Fruit fly (Drosophila melanogaster) whole organism, wandering third instar larva: ENCODE data around the gene CG15642.

Experiments used
- Abd-B ChIP-seq: fragments of >200 bp; optimal IDR thresholded peaks from 2 replicates; lab custom pipeline; 2017; ENCODE audit warnings: missing biosample characterization, missing genetic modification characterization
- CrebA ChIP-seq: fragments of 200-800 bp; sonication (Bioruptor generic); optimal IDR thresholded peaks from 2 replicates; lab custom pipeline; 2016; ENCODE audit warnings: missing biosample characterization, mild to moderate bottlenecking, missing genetic modification characterization, borderline replicate concordance
- Dfd ChIP-seq: fragments of >200 bp; optimal IDR thresholded peaks from 2 replicates; lab custom pipeline; 2017; ENCODE audit warnings: missing biosample characterization, missing genetic modification characterization
- Dif ChIP-seq: fragments of 200-275, 200-300 bp; sonication (Bioruptor generic); optimal IDR thresholded peaks from 2 replicates; lab custom pipeline; 2018; ENCODE audit warnings: missing biosample characterization, missing genetic modification characterization; ENCODE audit not compliant: partially characterized antibody
- GATAd ChIP-seq: sonication (Bioruptor generic); optimal IDR thresholded peaks from 2 replicates; lab custom pipeline; 2016; ENCODE audit warnings: missing biosample characterization, missing genetic modification characterization
- Hnf4 ChIP-seq: fragments of 200-800 bp; sonication (Bioruptor generic); optimal IDR thresholded peaks from 2 replicates; lab custom pipeline; 2016; ENCODE audit warnings: missing biosample characterization, mild to moderate bottlenecking, missing genetic modification characterization
- Hr78 ChIP-seq: fragments of >200 bp; optimal IDR thresholded peaks from 2 replicates; lab custom pipeline; 2017; ENCODE audit warnings: missing biosample characterization, missing genetic modification characterization
- Jra ChIP-seq: sonication (Bioruptor generic); optimal IDR thresholded peaks from 2 replicates; lab custom pipeline; 2016; ENCODE audit warnings: missing biosample characterization, missing genetic modification characterization
- Mio ChIP-seq: sonication (Bioruptor generic); optimal IDR thresholded peaks from 2 replicates; lab custom pipeline; 2016; ENCODE audit warnings: missing biosample characterization, missing genetic modification characterization
- OdsH ChIP-seq: fragments of 200-800 bp; sonication (Bioruptor generic); optimal IDR thresholded peaks from 2 replicates; lab custom pipeline; 2016; ENCODE audit warnings: missing biosample characterization, mild to moderate bottlenecking, missing genetic modification characterization
- Rel ChIP-seq, 2 experiments: fragments of 200-800 bp; sonication (Bioruptor generic) in 1 of 2; optimal IDR thresholded peaks; 2 replicates in 1 of 2; 3 replicates in 1 of 2; lab custom pipeline; 2016 to 2019; ENCODE audit warnings: mild to moderate bottlenecking in 2 of 2, missing biosample characterization in 2 of 2, missing genetic modification characterization in 2 of 2, moderate library complexity in 1 of 2
- Vsx2 ChIP-seq: fragments of 200-300, 225-300 bp; sonication (Bioruptor generic); optimal IDR thresholded peaks from 2 replicates; lab custom pipeline; 2018; ENCODE audit warnings: missing biosample characterization, missing genetic modification characterization; ENCODE audit not compliant: partially characterized antibody
- br ChIP-seq: fragments of 200-800 bp; sonication (Bioruptor generic); optimal IDR thresholded peaks from 2 replicates; lab custom pipeline; 2016; ENCODE audit warnings: missing biosample characterization, missing genetic modification characterization
- dl ChIP-seq, 2 experiments: fragments of 175-275, 200-275 bp in 1 of 2; fragments of 200-275 bp in 1 of 2; sonication (Bioruptor generic); optimal IDR thresholded peaks; lab custom pipeline; 2018; ENCODE audit warnings: mild to moderate bottlenecking in 2 of 2, missing biosample characterization in 2 of 2, missing genetic modification characterization in 2 of 2, moderate library complexity in 2 of 2; ENCODE audit not compliant: partially characterized antibody in 2 of 2, insufficient read depth in 1 of 2
- dmrt93B ChIP-seq: fragments of 200-800 bp; sonication (Bioruptor generic); optimal IDR thresholded peaks from 2 replicates; lab custom pipeline; 2018; ENCODE audit warnings: missing biosample characterization, mild to moderate bottlenecking, missing genetic modification characterization
- dsf ChIP-seq: sonication (Bioruptor generic); optimal IDR thresholded peaks from 2 replicates; lab custom pipeline; 2016; ENCODE audit warnings: missing biosample characterization, missing genetic modification characterization, borderline replicate concordance
- ey ChIP-seq: fragments of 200-800 bp; sonication (Bioruptor generic); optimal IDR thresholded peaks from 2 replicates; lab custom pipeline; 2016; ENCODE audit warnings: missing biosample characterization, missing genetic modification characterization
- foxo ChIP-seq, 2 experiments: fragments of 200-800 bp; sonication (Bioruptor generic); optimal IDR thresholded peaks; 2 replicates in 1 of 2; 3 replicates in 1 of 2; lab custom pipeline; 2016 to 2017; ENCODE audit warnings: missing biosample characterization in 2 of 2, missing genetic modification characterization in 2 of 2
- fru ChIP-seq: fragments of 200-800 bp; sonication (Bioruptor generic); optimal IDR thresholded peaks from 3 replicates; lab custom pipeline; 2016; ENCODE audit warnings: missing biosample characterization, mild to moderate bottlenecking, missing genetic modification characterization
- h ChIP-seq: fragments of 200-800 bp; sonication (Bioruptor generic); optimal IDR thresholded peaks from 3 replicates; lab custom pipeline; 2016; ENCODE audit warnings: missing biosample characterization, mild to moderate bottlenecking, missing genetic modification characterization
- jim ChIP-seq: fragments of 175-275, 200-325 bp; sonication (Bioruptor generic); optimal IDR thresholded peaks from 2 replicates; lab custom pipeline; 2016; ENCODE audit warnings: missing biosample characterization, mild to moderate bottlenecking, missing genetic modification characterization
- lola ChIP-seq: fragments of >200 bp; optimal IDR thresholded peaks from 2 replicates; lab custom pipeline; 2017; ENCODE audit warnings: missing biosample characterization, missing genetic modification characterization
- pan ChIP-seq: fragments of >200 bp; optimal IDR thresholded peaks from 2 replicates; lab custom pipeline; 2017
- psq ChIP-seq: fragments of 200-800 bp; sonication (Bioruptor generic); optimal IDR thresholded peaks from 3 replicates; lab custom pipeline; 2017; ENCODE audit warnings: missing biosample characterization, mild to moderate bottlenecking, missing genetic modification characterization, moderate library complexity
- rgr ChIP-seq: fragments of 200-800 bp; sonication (Bioruptor generic); optimal IDR thresholded peaks from 3 replicates; lab custom pipeline; 2016; ENCODE audit warnings: missing biosample characterization, mild to moderate bottlenecking, missing genetic modification characterization
- sage ChIP-seq: fragments of 200-800 bp; sonication (Bioruptor generic); optimal IDR thresholded peaks from 2 replicates; lab custom pipeline; 2016; ENCODE audit warnings: missing biosample characterization, mild to moderate bottlenecking, missing genetic modification characterization
- sv ChIP-seq: fragments of 200-800 bp; sonication (Bioruptor generic); optimal IDR thresholded peaks from 3 replicates; lab custom pipeline; 2016; ENCODE audit warnings: missing biosample characterization, missing genetic modification characterization
- tai ChIP-seq: sonication (Bioruptor generic); optimal IDR thresholded peaks from 2 replicates; lab custom pipeline; 2016; ENCODE audit warnings: missing biosample characterization, missing genetic modification characterization
- usp ChIP-seq: fragments of >200 bp; optimal IDR thresholded peaks from 2 replicates; lab custom pipeline; 2017; ENCODE audit warnings: missing biosample characterization, missing genetic modification characterization
- woc ChIP-seq: sonication (Bioruptor generic); optimal IDR thresholded peaks from 2 replicates; lab custom pipeline; 2016; ENCODE audit warnings: missing biosample characterization, mild to moderate bottlenecking, missing genetic modification characterization

CG15642 gene

dm6 chrX:15496651-15497409 lies 29.3 kb upstream of the CG15642 start:
- TF ChIP-seq Rel (GFP tag; optimal IDR thresholded peaks at IDR 0.05; lab: Kevin White, UChicago) = no peak
- TF ChIP-seq Rel (tag; optimal IDR thresholded peaks at IDR 0.05; lab: Kevin White, UChicago) = peak; percentile 54
- TF ChIP-seq GATAd (GFP tag; lab: Kevin White, UChicago) = no peak
- TF ChIP-seq Mio = no peak
- no peak for TF ChIP-seq pan (lab: Kevin White, UChicago)
- TF ChIP-seq psq (GFP tag; lab: Kevin White, UChicago) = no peak
- TF ChIP-seq CrebA (GFP tag; lab: Kevin White, UChicago) = peak; percentile 1
- no peak for TF ChIP-seq foxo (GFP tag; optimal IDR thresholded peaks at IDR 0.05; lab: Kevin White, UChicago)

dm6 chrX:15495600-15496379 lies 28.2 kb upstream of the CG15642 start:
- TF ChIP-seq lola (GFP tag; lab: Kevin White, UChicago) (no peak), OdsH (GFP tag; lab: Kevin White, UChicago) (no peak), fru (no peak), Hr78 (GFP tag; lab: Kevin White, UChicago) (no peak)

dm6 chrX:15490519-15490918 lies 23.0 kb upstream of the CG15642 start:
- TF ChIP-seq tai (no peak), h (no peak), dsf (GFP tag; lab: Kevin White, UChicago) (no peak)

dm6 chrX:15486682-15487081 lies 19.1 kb upstream of the CG15642 start, which contains the start of gene Gmap:
TSS of gene Gmap (plus strand) at chrX:15486922.
- TF ChIP-seq sage (GFP tag; lab: Kevin White, UChicago) (peak; percentile 24), tai (no peak), usp (GFP tag; lab: Kevin White, UChicago) (no peak), br (GFP tag; lab: Kevin White, UChicago) (no peak), Dif (peak; percentile 47), dmrt93B (GFP tag; lab: Kevin White, UChicago) (no peak), GATAd (GFP tag; lab: Kevin White, UChicago) (no peak), Mio (no peak), h (no peak), Vsx2 (no peak), ey (no peak)

DNA sequence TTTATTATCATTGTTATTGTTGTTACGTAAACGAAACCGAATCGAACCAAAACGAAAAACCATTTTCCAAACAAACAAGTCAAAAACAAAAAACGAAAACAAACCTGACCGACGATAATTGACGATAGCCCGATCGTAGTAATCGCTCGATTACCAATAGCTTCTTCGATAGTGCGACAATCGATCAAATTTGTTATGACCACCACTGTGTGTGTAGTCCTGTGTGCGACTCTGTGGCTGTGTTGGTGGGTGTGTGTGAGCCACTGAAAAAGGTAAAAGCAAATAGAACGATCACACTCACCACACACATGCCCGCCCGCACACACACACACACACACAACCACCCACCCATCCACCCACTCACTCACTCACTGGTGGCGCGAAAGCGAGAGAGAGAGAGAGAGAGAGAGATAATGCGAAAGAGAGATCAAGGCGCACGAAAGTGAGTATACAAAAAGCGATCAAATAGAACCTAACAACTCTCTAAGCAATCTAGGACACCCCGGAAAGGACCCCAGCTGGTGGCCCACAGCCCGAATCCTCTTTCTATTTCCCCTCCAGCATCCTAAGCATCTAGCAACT lies 17.0 kb upstream of the CG15642 start:
- TF ChIP-seq tai (no peak), Abd-B (GFP tag; lab: Kevin White, UChicago) (no peak), sv (GFP tag; lab: Kevin White, UChicago) (no peak), jim (GFP tag; lab: Kevin White, UChicago) (no peak), Dfd (GFP tag; lab: Kevin White, UChicago) (no peak), Jra (no peak), Hnf4 (GFP tag; lab: Kevin White, UChicago) (no peak), Dif (no peak), h (no peak), dsf (GFP tag; lab: Kevin White, UChicago) (no peak), sage (GFP tag; lab: Kevin White, UChicago) (no peak), dl (GFP tag; optimal IDR thresholded peaks at IDR 0.05; lab: Kevin White, UChicago; ENCODE audit: insufficient read depth in 1 of 2, partially characterized antibody in 2 of 2) (no peak), rgr (GFP tag; lab: Kevin White, UChicago) (no peak), woc (GFP tag; lab: Kevin White, UChicago) (no peak)
